Worm (Caenorhabditis elegans): Measurements from ENCODE around the gene lips-13.

The lips-13 gene

ce11 chrII:1066907-1067306, 50.9 kb downstream of the lips-13 start, which contains the start of gene K02E7.10:
Gene K02E7.10 (minus strand): TSS chrII:1067007.
- no peak for TF ChIP-seq aly-2 (tag; optimal IDR thresholded peaks at IDR 0.05)
- TF ChIP-seq unc-62 (GFP tag; optimal IDR thresholded peaks at IDR 0.05), result no peak
- TF ChIP-seq sma-3 (GFP tag; optimal IDR thresholded peaks at IDR 0.05), result no peak
- TF ChIP-seq ceh-16 (tag; optimal IDR thresholded peaks at IDR 0.05), result no peak
- no peak for TF ChIP-seq zag-1 (tag; optimal IDR thresholded peaks at IDR 0.05)
- no peak for TF ChIP-seq mbf-1 (tag; optimal IDR thresholded peaks at IDR 0.05)
- no peak for TF ChIP-seq lin-39 (tag; optimal IDR thresholded peaks at IDR 0.05)
- no peak for TF ChIP-seq R02D3.7 (tag; optimal IDR thresholded peaks at IDR 0.05)
- no peak for TF ChIP-seq peb-1 (tag; optimal IDR thresholded peaks at IDR 0.05)

Data from whole organism, L2 larva.